Worm (Caenorhabditis elegans): ENCODE results near the gene F32D8.15.
A peak's percentile ranks its signal among the peaks of the same experiment; 100 is the strongest.

The F32D8.15 gene

DNA sequence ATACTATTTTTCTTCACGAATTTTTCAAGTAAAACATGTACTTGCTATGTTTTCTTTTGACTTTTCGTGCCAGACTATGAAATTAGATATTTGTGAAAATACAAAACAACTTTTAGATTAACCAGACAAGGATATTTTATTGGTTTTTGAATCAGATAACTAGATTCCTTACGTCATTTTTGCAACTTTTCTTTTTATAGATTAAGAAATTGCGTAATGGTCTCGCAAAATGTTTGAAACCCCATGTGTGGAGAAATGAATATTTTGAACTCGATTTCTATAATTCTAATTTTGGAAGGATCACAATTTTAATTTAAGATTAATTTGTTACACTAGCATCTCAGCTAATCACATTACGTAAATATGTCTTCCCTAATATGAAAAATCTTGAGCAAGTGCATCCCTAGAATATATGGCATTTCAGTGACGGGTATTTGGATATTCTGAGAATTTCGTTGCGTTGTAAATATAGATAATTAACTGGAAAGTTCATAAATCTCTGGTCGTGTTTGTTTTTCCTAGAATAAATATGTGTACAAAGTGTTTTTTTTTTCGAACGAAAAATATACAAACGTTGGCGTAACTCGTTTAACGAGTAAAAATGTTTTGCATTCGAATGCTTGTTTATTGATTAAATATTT is 41.3 kb upstream of the F32D8.15 start:
- peak; percentile 99 for TF ChIP-seq dsc-1 (tag; optimal IDR thresholded peaks at IDR 0.05)
- peak; percentile 70 for TF ChIP-seq egl-13 (tag; optimal IDR thresholded peaks at IDR 0.05)
- peak; percentile 76 for TF ChIP-seq nhr-47 (tag; optimal IDR thresholded peaks at IDR 0.05)
- TF ChIP-seq nhr-71 (tag; optimal IDR thresholded peaks at IDR 0.05): peak; percentile 71
- TF ChIP-seq jun-1 (tag; optimal IDR thresholded peaks at IDR 0.05): no peak
- TF ChIP-seq lin-14 (GFP tag; optimal IDR thresholded peaks at IDR 0.05): peak; percentile 40
- no peak for TF ChIP-seq sptf-1 (tag; optimal IDR thresholded peaks at IDR 0.05)
- TF ChIP-seq pax-3 (tag; optimal IDR thresholded peaks at IDR 0.05): peak; percentile 75
- TF ChIP-seq fkh-8 (tag; optimal IDR thresholded peaks at IDR 0.05): peak; percentile 81
- TF ChIP-seq nhr-11 (tag; optimal IDR thresholded peaks at IDR 0.05): peak; percentile 9
- TF ChIP-seq lin-15B (tag; optimal IDR thresholded peaks at IDR 0.05): no peak
- no peak for TF ChIP-seq unc-98 (GFP tag; IDR thresholded peaks at IDR 0.05)
- no peak for TF ChIP-seq ceh-8 (GFP tag; optimal IDR thresholded peaks at IDR 0.05)
- peak; percentile 1 for TF ChIP-seq nhr-20 (tag; optimal IDR thresholded peaks at IDR 0.05)
- peak; percentile 27 for TF ChIP-seq sox-4 (tag; optimal IDR thresholded peaks at IDR 0.05)

DNA sequence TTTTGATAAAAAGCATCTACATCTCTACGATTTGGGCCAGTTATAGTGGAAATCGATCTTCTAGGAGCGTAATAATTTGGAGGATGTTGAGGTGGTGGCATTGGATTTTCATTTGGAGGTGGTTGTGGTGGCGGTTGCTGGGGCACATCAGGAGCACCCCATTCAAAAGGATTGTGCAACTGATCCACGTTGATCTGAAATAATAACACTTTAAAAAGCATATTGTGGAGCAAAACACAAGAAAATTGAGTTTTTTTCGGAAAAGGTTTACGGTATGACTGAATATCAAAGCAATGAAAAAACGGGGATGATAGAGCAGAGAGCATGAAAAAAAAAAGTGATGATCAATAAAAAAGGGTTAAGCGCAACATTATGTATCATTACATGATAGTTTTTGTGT is 38.2 kb upstream of the F32D8.15 start, which contains the start of gene saeg-1:
Gene saeg-1, minus strand, starts transcription at position 101 of the 400 bp plus-strand sequence.
- TF ChIP-seq snpc-4 (tag; optimal IDR thresholded peaks at IDR 0.05): no peak
- no peak for TF ChIP-seq egl-13 (tag; optimal IDR thresholded peaks at IDR 0.05)
- no peak for TF ChIP-seq nhr-71 (tag; optimal IDR thresholded peaks at IDR 0.05)
- TF ChIP-seq mab-9 (GFP tag; IDR thresholded peaks at IDR 0.05): no peak
- no peak for TF ChIP-seq lin-13 (GFP tag; optimal IDR thresholded peaks at IDR 0.05)
- TF ChIP-seq irx-1 (tag; optimal IDR thresholded peaks at IDR 0.05): no peak
- no peak for TF ChIP-seq ets-5 (GFP tag; IDR thresholded peaks at IDR 0.05)
- no peak for TF ChIP-seq elt-2 (tag; optimal IDR thresholded peaks at IDR 0.05)
- no peak for TF ChIP-seq hlh-17 (GFP tag; optimal IDR thresholded peaks at IDR 0.05; ENCODE audit: borderline replicate concordance)
- no peak for TF ChIP-seq mep-1 (tag; optimal IDR thresholded peaks at IDR 0.05)
- no peak for TF ChIP-seq egl-27 (tag; optimal IDR thresholded peaks at IDR 0.05)
- no peak for TF ChIP-seq nhr-19 (GFP tag; conservative IDR thresholded peaks at IDR 0.05)
- TF ChIP-seq skn-1 (tag; optimal IDR thresholded peaks at IDR 0.05): no peak
- TF ChIP-seq zip-4 (GFP tag; optimal IDR thresholded peaks at IDR 0.05): no peak
- TF ChIP-seq ceh-8 (GFP tag; optimal IDR thresholded peaks at IDR 0.05): no peak
- no peak for TF ChIP-seq C34B4.2 (tag; optimal IDR thresholded peaks at IDR 0.05)

DNA sequence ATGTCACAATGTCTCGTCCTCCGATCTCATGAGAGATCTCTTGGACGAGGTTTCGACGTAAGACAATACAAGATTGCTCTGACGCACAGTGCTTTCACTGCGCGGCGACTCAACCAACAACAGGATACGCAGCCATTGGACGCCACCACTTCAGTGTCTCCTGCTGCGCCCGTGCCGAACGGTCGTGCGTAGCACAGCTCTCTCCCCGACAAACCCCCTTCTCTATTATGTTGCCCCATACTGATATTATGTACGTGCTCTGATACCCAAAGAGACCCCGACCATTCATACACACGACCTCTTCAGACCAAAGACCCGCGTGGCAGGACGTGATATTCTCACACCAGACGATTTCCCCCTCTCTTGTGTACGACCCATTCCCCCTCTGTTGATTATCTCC is 37.5 kb upstream of the F32D8.15 start:
- 0 out of 2 replicates have a peak, but pooled peaks have one; percentile 11 for TF ChIP-seq ceh-88 (GFP tag; IDR thresholded peaks at IDR 0.05)
- TF ChIP-seq ets-5 (GFP tag; IDR thresholded peaks at IDR 0.05): peak; percentile 94; the same call in 1 of the 2 replicates

DNA sequence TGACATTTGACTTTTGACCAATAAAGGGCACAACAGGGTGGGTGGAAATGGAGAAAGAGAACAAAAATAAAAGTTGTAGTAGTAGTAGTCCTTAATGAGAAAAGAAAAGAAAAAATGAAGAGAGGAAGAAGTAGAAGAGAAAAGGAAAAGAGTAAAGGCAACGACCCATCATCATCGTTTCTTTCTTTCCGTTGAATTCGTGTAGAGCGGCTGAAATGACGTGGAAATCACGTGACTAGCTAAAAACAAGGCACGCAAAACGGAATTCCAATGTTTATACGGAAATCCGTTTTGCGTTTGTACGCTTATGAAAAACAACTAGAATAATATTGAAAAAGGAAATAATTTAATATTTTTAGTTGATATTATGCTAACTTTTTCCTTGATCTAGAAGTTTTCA is 36.3 kb upstream of the F32D8.15 start:
- TF ChIP-seq snu-23 (GFP tag; optimal IDR thresholded peaks at IDR 0.05) (peak; percentile 74), mep-1 (tag; optimal IDR thresholded peaks at IDR 0.05) (peak; percentile 14), egl-13 (tag; optimal IDR thresholded peaks at IDR 0.05) (peak; percentile 77), fkh-8 (tag; optimal IDR thresholded peaks at IDR 0.05) (peak; percentile 80), blmp-1 (tag; optimal IDR thresholded peaks at IDR 0.05) (peak; percentile 62), nhr-85 (tag) (peak; percentile 88), skn-1 (tag; optimal IDR thresholded peaks at IDR 0.05) (no peak), lin-13 (GFP tag; optimal IDR thresholded peaks at IDR 0.05) (no peak), mef-2 (tag; optimal IDR thresholded peaks at IDR 0.05) (peak; percentile 27), nhr-237 (tag; optimal IDR thresholded peaks at IDR 0.05) (no peak), nhr-71 (tag; optimal IDR thresholded peaks at IDR 0.05) (peak; percentile 81), rnt-1 (tag; optimal IDR thresholded peaks at IDR 0.05) (no peak), nhr-20 (tag; optimal IDR thresholded peaks at IDR 0.05) (peak; percentile 75), nhr-47 (tag; optimal IDR thresholded peaks at IDR 0.05) (peak; percentile 77), nhr-28 (tag; optimal IDR thresholded peaks at IDR 0.05) (no peak), dpl-1 (GFP tag; optimal IDR thresholded peaks at IDR 0.05) (no peak), xbp-1 (tag; optimal IDR thresholded peaks at IDR 0.05) (peak; percentile 41), C34B4.2 (tag; optimal IDR thresholded peaks at IDR 0.05) (no peak), tbx-2 (tag; optimal IDR thresholded peaks at IDR 0.05) (peak; percentile 64), sox-4 (tag; optimal IDR thresholded peaks at IDR 0.05) (peak; percentile 27), alr-1 (tag; optimal IDR thresholded peaks at IDR 0.05; ENCODE audit: borderline replicate concordance) (no peak), elt-2 (tag; optimal IDR thresholded peaks at IDR 0.05) (no peak), lin-14 (GFP tag; optimal IDR thresholded peaks at IDR 0.05) (peak; percentile 91), fkh-10 (GFP tag; optimal IDR thresholded peaks at IDR 0.05) (peak; percentile 59), mab-9 (GFP tag; IDR thresholded peaks at IDR 0.05) (0 out of 2 replicates have a peak, but pooled peaks have one; percentile 42), ceh-82 (tag; optimal IDR thresholded peaks at IDR 0.05) (no peak), nhr-90 (tag; optimal IDR thresholded peaks at IDR 0.05; ENCODE audit: poor library complexity) (peak; percentile 56), unc-86 (tag; optimal IDR thresholded peaks at IDR 0.05) (peak; percentile 31)
